Worm (Caenorhabditis elegans) whole organism, midembryonic: ENCODE data around the gene srd-69.

ENCODE experiments used
- T22C8.4 ChIP-seq: fragments of 200-800 bp; sonication (Bioruptor generic); IDR thresholded peaks from 2 replicates; pipeline ENCODE4 v1.3.6; 2022; ENCODE audit warnings: missing genetic modification characterization, missing compliant biosample characterization
- cog-1 ChIP-seq: sonication (generic microtip); optimal IDR thresholded peaks from 2 replicates; lab custom pipeline; 2016; ENCODE audit warnings: missing genetic modification characterization, missing compliant biosample characterization
- flt-1 ChIP-seq: fragments of 200-800 bp; sonication (Bioruptor generic); IDR thresholded peaks from 2 replicates; pipeline ENCODE4 v1.3.6; 2022; ENCODE audit warnings: missing genetic modification characterization, missing compliant biosample characterization
- klf-2 ChIP-seq: fragments of 200-800 bp; sonication (Bioruptor generic); conservative IDR thresholded peaks from 2 replicates; pipeline ENCODE4 v1.3.6; 2022; ENCODE audit warnings: missing genetic modification reagents, missing genetic modification characterization, missing compliant biosample characterization
- med-1 ChIP-seq: sonication (generic microtip); optimal IDR thresholded peaks from 2 replicates; lab custom pipeline; 2017; ENCODE audit warnings: missing genetic modification characterization, mild to moderate bottlenecking, missing compliant biosample characterization, antibody characterized with exemption, missing genetic modification reagents; ENCODE audit not compliant: insufficient read depth
- ref-1 ChIP-seq: fragments of 200-800 bp; sonication (Bioruptor generic); conservative IDR thresholded peaks from 2 replicates; pipeline ENCODE4 v1.3.6; 2022; ENCODE audit warnings: missing genetic modification reagents, missing genetic modification characterization, missing compliant biosample characterization
- tab-1 ChIP-seq: fragments of 200-800 bp; sonication (Bioruptor generic); IDR thresholded peaks from 2 replicates; pipeline ENCODE4 v1.3.6; 2022; ENCODE audit warnings: missing genetic modification characterization, missing compliant biosample characterization
- ztf-23 ChIP-seq: fragments of 200-800 bp; sonication (Bioruptor generic); IDR thresholded peaks from 2 replicates; pipeline ENCODE4 v1.3.6; 2022; ENCODE audit warnings: missing genetic modification reagents, missing genetic modification characterization, missing compliant biosample characterization
- ztf-29 ChIP-seq: fragments of 200-800 bp; sonication (Bioruptor generic); IDR thresholded peaks from 2 replicates; pipeline ENCODE4 v1.3.6; 2022; ENCODE audit warnings: missing genetic modification reagents, missing genetic modification characterization, missing compliant biosample characterization

DNA sequence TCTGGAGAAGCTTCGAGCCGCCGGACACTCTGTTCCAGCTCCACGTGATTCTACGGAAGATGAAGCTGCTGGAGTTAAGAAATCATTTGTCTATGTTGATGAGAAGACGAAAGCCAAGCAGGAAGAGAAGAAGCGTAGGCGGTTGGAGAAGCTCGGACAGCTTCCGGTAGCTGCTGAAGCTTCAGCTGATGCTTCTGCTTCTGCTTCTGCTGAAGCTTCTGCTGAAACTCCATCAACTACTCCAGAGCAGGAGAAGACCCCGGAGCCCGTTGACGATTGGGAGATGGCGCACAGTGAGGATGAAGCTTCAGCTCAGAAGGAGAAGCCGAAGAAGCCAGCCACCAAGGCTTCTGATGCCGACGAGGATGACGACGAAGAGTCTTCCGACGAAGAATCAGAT, 46.3 kb upstream of the srd-69 start:
- TF ChIP-seq med-1 (GFP tag; lab: Kevin White, UChicago): no peak
- TF ChIP-seq cog-1 (tag; lab: Kevin White, UChicago): no peak
- TF ChIP-seq flt-1 (GFP tag; lab: Robert Waterston, UW): no peak
- no peak for TF ChIP-seq ztf-29
- TF ChIP-seq klf-2: no peak
- TF ChIP-seq tab-1 (GFP tag; lab: Robert Waterston, UW): no peak
- no peak for TF ChIP-seq ztf-23 (GFP tag; lab: Robert Waterston, UW)
- TF ChIP-seq ref-1 (GFP tag; lab: Robert Waterston, UW): no peak
- no peak for TF ChIP-seq T22C8.4
